Fruit fly (Drosophila melanogaster): ENCODE results near the gene cysu.

- TF ChIP-seq CTCF (optimal IDR thresholded peaks at IDR 0.05) = no peak
- TF ChIP-seq CG8478 (optimal IDR thresholded peaks at IDR 0.05) = no peak
Observed at dm6 chr3R:17422102-17422501, 3.5 kb upstream of the cysu start, which contains the start of gene CG14332.

All from S2 (cell line).